Worm (Caenorhabditis elegans) whole organism, midembryonic: Measurements from ENCODE around the gene F19B10.6.

Experiments used
- T22C8.4 ChIP-seq: fragments of 200-800 bp; sonication (Bioruptor generic); IDR thresholded peaks from 2 replicates; pipeline ENCODE4 v1.3.6; 2022; ENCODE audit warnings: missing genetic modification characterization, missing compliant biosample characterization
- cog-1 ChIP-seq: sonication (generic microtip); optimal IDR thresholded peaks from 2 replicates; lab custom pipeline; 2016; ENCODE audit warnings: missing genetic modification characterization, missing compliant biosample characterization
- flt-1 ChIP-seq: fragments of 200-800 bp; sonication (Bioruptor generic); IDR thresholded peaks from 2 replicates; pipeline ENCODE4 v1.3.6; 2022; ENCODE audit warnings: missing genetic modification characterization, missing compliant biosample characterization
- klf-2 ChIP-seq: fragments of 200-800 bp; sonication (Bioruptor generic); conservative IDR thresholded peaks from 2 replicates; pipeline ENCODE4 v1.3.6; 2022; ENCODE audit warnings: missing genetic modification reagents, missing genetic modification characterization, missing compliant biosample characterization
- med-1 ChIP-seq: sonication (generic microtip); optimal IDR thresholded peaks from 2 replicates; lab custom pipeline; 2017; ENCODE audit warnings: missing genetic modification characterization, mild to moderate bottlenecking, missing compliant biosample characterization, antibody characterized with exemption, missing genetic modification reagents; ENCODE audit not compliant: insufficient read depth
- ref-1 ChIP-seq: fragments of 200-800 bp; sonication (Bioruptor generic); conservative IDR thresholded peaks from 2 replicates; pipeline ENCODE4 v1.3.6; 2022; ENCODE audit warnings: missing genetic modification reagents, missing genetic modification characterization, missing compliant biosample characterization
- tab-1 ChIP-seq: fragments of 200-800 bp; sonication (Bioruptor generic); IDR thresholded peaks from 2 replicates; pipeline ENCODE4 v1.3.6; 2022; ENCODE audit warnings: missing genetic modification characterization, missing compliant biosample characterization
- ztf-23 ChIP-seq: fragments of 200-800 bp; sonication (Bioruptor generic); IDR thresholded peaks from 2 replicates; pipeline ENCODE4 v1.3.6; 2022; ENCODE audit warnings: missing genetic modification reagents, missing genetic modification characterization, missing compliant biosample characterization
- ztf-29 ChIP-seq: fragments of 200-800 bp; sonication (Bioruptor generic); IDR thresholded peaks from 2 replicates; pipeline ENCODE4 v1.3.6; 2022; ENCODE audit warnings: missing genetic modification reagents, missing genetic modification characterization, missing compliant biosample characterization

F19B10.6 gene

DNA sequence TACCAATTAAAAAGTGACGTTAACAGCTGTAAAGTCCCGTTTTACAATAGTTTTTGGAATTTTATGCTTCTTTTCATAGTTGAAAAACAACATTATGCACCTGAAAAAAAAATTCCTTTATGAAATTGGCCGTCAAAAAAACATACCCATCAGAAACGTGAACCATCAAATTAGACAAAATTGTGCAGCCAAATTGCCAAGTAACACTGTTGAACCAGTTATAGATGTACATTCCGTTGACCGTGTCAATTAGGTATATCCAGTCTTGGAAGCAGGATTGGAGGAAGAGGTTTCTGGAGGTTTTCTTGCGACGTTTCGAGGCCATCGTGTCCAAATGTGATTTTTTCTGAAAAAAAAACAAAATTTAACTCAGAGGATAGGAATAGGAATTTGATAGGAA lies 5.6 kb upstream of the F19B10.6 start, which contains the start of gene srx-97:
TSS of gene srx-97 (minus strand) at position 101 of the 400 bp plus-strand sequence.
- no peak for TF ChIP-seq med-1 (GFP tag; lab: Kevin White, UChicago)
- no peak for TF ChIP-seq T22C8.4
- no peak for TF ChIP-seq flt-1 (GFP tag; lab: Robert Waterston, UW)
- no peak for TF ChIP-seq klf-2
- TF ChIP-seq ztf-23 (GFP tag; lab: Robert Waterston, UW) = no peak
- no peak for TF ChIP-seq ztf-29 (GFP tag; lab: Robert Waterston, UW)
- no peak for TF ChIP-seq tab-1 (GFP tag; lab: Robert Waterston, UW)
- no peak for TF ChIP-seq cog-1 (tag; lab: Kevin White, UChicago)

DNA sequence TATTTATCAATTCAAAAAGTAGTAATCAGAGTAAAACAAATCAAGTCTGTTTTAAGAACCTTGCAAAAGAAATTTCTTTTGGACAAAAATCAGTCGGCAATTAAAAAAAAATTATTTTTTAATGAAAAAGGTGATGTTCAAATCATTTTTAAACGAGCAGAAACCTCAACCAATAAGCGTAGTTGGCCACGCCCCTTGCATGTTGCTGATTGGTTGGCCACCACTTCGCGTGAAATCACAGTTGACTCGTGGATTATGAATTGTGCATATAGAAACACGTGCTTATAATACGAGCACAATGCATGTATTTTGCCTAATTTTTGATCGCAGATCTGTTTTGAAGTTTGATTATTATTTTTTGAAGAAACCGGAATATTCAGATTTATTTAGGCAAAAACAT lies 1.5 kb upstream of the F19B10.6 start:
- no peak for TF ChIP-seq ztf-29 (GFP tag; lab: Robert Waterston, UW)
- no peak for TF ChIP-seq flt-1 (GFP tag; lab: Robert Waterston, UW)
- TF ChIP-seq klf-2 = no peak
- no peak for TF ChIP-seq med-1 (GFP tag; lab: Kevin White, UChicago)
- no peak for TF ChIP-seq T22C8.4
- no peak for TF ChIP-seq cog-1 (tag; lab: Kevin White, UChicago)
- TF ChIP-seq ref-1 (GFP tag; lab: Robert Waterston, UW) = no peak

DNA sequence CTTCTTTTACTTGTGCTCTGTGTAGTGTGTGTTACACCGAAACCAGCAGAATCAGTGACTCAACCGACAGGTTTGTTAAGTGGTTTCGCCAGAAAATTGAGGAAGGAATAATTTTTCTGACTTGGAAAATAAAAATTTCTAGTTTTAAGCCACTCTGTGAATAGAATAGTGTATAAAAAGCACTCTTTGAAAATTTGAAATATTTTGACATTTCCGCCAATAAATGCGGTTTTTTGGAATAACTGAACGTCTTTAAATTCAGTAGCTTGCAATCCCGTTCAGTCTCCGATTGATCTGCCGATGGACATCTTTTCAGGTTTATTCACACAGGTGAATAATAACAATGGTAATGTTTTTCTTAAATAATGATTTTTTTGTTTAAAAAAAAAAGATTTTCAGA lies 774 bp upstream of the F19B10.6 start, which contains the start of gene F19B10.3:
TSS of gene F19B10.3 (plus strand) at position 301 of the 400 bp plus-strand sequence.
- TF ChIP-seq ztf-23 (GFP tag; lab: Robert Waterston, UW) = no peak
- TF ChIP-seq med-1 (GFP tag; lab: Kevin White, UChicago) = no peak
- no peak for TF ChIP-seq flt-1 (GFP tag; lab: Robert Waterston, UW)
- no peak for TF ChIP-seq cog-1 (tag; lab: Kevin White, UChicago)
- TF ChIP-seq tab-1 (GFP tag; lab: Robert Waterston, UW) = no peak
- TF ChIP-seq T22C8.4 = no peak
- TF ChIP-seq ref-1 (GFP tag; lab: Robert Waterston, UW) = no peak
- TF ChIP-seq klf-2 = no peak
- no peak for TF ChIP-seq ztf-29 (GFP tag; lab: Robert Waterston, UW)

DNA sequence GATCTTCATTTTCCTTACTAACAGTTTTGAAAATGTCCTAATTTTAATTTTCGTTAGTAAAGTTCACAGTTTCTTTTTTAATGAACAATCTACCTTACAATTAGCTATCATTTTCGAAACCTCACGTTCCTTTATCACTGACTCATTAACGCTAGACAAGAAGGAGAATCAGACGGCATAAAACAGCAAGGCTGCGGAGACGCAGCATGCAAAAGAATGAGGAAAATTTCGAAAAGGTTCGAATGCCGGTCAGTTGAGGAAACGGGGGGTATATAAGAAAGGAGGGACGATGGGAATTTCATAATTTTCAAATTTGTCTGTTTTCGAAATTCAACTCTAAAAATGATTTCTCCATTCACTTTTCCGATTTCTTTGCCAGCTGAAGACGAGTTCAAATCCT lies 1.8 kb downstream of the F19B10.6 start, which contains the start of gene F19B10.13:
TSS of gene F19B10.13 (plus strand) at position 343 of the 400 bp plus-strand sequence.
- TF ChIP-seq ztf-23 (GFP tag; lab: Robert Waterston, UW) (no peak), cog-1 (tag; lab: Kevin White, UChicago) (no peak), tab-1 (GFP tag; lab: Robert Waterston, UW) (no peak), ref-1 (GFP tag; lab: Robert Waterston, UW) (no peak), ztf-29 (GFP tag; lab: Robert Waterston, UW) (no peak), T22C8.4 (no peak), klf-2 (no peak), flt-1 (GFP tag; lab: Robert Waterston, UW) (no peak), med-1 (GFP tag; lab: Kevin White, UChicago) (no peak)

DNA sequence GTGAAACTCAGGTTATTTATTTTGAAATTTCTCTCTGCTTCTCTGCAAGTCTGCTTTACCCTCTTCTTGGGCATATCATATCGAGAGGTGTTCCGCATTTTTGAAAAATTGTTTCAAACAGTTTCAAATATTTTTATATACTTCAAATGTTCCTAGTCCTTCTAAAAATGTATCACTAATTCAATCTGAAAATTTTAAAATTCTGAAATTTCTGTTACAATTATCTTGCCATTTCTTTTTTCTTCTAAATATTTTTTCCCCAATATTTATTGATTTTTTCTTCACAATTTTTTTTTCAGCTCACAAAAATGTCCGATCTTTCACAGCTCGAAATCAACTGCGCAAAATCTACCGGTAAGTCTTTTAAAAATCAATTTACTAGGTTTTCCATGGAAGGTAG lies 3.9 kb downstream of the F19B10.6 start, which contains the start of gene F19B10.4:
TSS of gene F19B10.4 (plus strand) at position 301 of the 400 bp plus-strand sequence.
- TF ChIP-seq tab-1 (GFP tag; lab: Robert Waterston, UW) (no peak), ref-1 (GFP tag; lab: Robert Waterston, UW) (no peak), flt-1 (GFP tag; lab: Robert Waterston, UW) (no peak), ztf-29 (GFP tag; lab: Robert Waterston, UW) (no peak), T22C8.4 (no peak), med-1 (GFP tag; lab: Kevin White, UChicago) (no peak), ztf-23 (GFP tag; lab: Robert Waterston, UW) (no peak), cog-1 (tag; lab: Kevin White, UChicago) (no peak)

DNA sequence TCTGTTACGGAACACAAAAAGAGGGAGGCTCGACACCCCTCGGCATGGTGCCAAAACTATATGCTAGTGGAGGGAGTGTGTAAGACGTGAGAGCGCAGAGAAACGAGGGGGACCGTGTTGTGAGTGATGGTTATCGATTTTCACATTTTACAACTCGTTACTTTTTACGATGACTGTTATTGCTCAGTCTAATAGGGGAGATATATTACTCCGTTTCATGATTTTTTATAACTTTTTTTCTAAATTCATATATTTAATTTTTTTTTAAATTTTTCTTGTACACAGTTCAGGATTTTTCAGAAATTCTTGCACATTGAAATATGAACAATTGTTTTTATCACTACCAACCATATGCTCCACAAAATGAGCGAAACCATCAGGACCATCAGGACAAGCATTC lies 8.3 kb downstream of the F19B10.6 start, which contains the start of gene F19B10.5:
TSS of gene F19B10.5 (plus strand) at position 301 of the 400 bp plus-strand sequence.
- TF ChIP-seq klf-2 (no peak), med-1 (GFP tag; lab: Kevin White, UChicago) (no peak), cog-1 (tag; lab: Kevin White, UChicago) (no peak), ref-1 (GFP tag; lab: Robert Waterston, UW) (no peak), flt-1 (GFP tag; lab: Robert Waterston, UW) (no peak), T22C8.4 (no peak), ztf-23 (GFP tag; lab: Robert Waterston, UW) (no peak), ztf-29 (GFP tag; lab: Robert Waterston, UW) (no peak), tab-1 (GFP tag; lab: Robert Waterston, UW) (no peak)

DNA sequence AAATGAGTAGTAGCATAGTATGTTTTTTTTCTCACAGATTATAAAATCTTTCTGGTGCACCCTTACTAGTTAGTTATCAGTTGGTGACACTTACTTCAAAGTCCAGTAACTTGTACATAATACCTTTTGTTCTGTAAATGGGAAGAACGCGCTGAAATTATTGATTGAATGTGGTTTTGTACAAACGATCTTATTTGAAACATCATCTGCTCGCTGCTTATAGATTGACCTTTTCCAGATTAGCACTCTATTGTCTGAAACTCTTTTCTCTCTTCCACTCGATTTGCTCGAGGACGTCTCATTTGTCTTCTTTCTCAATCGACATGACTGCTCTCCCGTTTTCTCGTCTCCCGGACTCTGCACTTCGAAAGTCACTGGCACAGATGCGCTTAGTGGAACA lies 16.6 kb downstream of the F19B10.6 start, which contains the start of gene fbxb-33:
TSS of gene fbxb-33 (plus strand) at position 301 of the 400 bp plus-strand sequence.
- no peak for TF ChIP-seq klf-2

DNA sequence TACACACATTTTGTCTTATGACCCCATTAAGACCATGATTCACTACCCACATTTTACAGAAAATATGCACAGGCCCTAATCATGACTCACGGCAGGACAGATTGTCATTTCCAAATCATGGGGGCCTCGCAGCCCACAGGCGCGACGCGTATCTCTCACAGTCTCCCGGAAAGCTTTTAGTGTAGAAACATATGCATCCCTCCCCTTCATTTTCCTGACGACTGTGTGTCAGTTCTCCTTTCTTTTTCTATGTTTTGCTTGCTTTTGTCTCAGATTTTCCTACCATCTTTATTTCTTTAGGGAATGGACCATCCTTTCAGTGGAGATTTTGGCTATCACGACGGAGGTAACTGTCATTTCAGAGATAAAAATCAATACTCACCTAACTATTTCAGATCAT lies 22.5 kb downstream of the F19B10.6 start, which contains the start of gene M151.1:
TSS of gene M151.1 (plus strand) at position 301 of the 400 bp plus-strand sequence.
- TF ChIP-seq klf-2 (no peak), T22C8.4 (no peak)

DNA sequence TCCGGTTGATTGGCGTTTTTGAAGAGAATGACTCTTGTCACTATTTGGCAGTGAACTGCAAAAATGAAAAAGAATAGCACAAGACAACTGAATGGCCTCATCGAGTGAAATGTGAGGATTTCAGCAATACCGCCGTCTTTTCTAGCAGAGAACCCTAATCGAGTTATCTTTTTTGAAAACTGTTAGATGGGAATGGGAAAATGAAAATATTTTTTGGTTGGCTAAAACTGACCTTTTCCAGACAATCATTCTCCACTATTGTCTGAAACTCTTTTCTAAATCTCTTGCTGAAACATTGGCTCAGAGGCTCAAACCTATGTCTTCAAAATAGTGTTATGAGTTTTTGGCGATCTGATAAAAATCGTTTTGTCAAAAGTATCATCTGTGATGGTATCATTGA lies 23.5 kb downstream of the F19B10.6 start, which contains the start of gene M151.10:
TSS of gene M151.10 (minus strand) at position 101 of the 400 bp plus-strand sequence.
- TF ChIP-seq ztf-23 (GFP tag; lab: Robert Waterston, UW) (no peak), T22C8.4 (no peak), klf-2 (no peak), ref-1 (GFP tag; lab: Robert Waterston, UW) (no peak), med-1 (GFP tag; lab: Kevin White, UChicago) (no peak), flt-1 (GFP tag; lab: Robert Waterston, UW) (no peak), ztf-29 (GFP tag; lab: Robert Waterston, UW) (no peak), cog-1 (tag; lab: Kevin White, UChicago) (no peak), tab-1 (GFP tag; lab: Robert Waterston, UW) (no peak)

DNA sequence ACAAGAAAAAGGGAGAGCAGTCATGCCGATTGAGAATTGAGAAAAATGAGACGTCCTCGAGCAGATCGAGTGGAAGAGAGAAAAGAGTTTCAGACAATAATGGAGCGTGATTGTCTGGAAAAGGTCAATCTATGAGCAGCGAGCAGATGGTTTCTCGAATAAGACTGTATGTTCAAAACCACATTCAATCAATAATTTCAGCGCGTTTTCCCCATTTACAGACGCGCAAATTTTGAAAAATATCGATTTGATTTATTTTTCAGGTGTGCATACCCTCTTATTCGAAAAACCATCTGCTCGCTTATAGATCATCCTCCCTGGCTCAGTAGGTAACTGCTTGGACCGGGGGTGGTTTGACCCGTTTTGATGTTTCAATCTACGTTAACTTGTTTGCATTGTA lies 24.5 kb downstream of the F19B10.6 start, which contains the start of gene fbxb-31:
TSS of gene fbxb-31 (minus strand) at position 101 of the 400 bp plus-strand sequence.
- TF ChIP-seq ztf-29 (GFP tag; lab: Robert Waterston, UW) (no peak), flt-1 (GFP tag; lab: Robert Waterston, UW) (no peak), cog-1 (tag; lab: Kevin White, UChicago) (no peak), ref-1 (GFP tag; lab: Robert Waterston, UW) (no peak), T22C8.4 (no peak), med-1 (GFP tag; lab: Kevin White, UChicago) (no peak), tab-1 (GFP tag; lab: Robert Waterston, UW) (no peak)
